Worm (Caenorhabditis elegans) whole organism, young adult: Measurements from ENCODE around the gene dct-7.

Experiments
- B0261.1 ChIP-seq: sonication (generic microtip); optimal IDR thresholded peaks from 2 replicates; lab custom pipeline; 2016; ENCODE audit warnings: mild to moderate bottlenecking, missing genetic modification characterization, moderate library complexity, missing compliant biosample characterization
- F23B12.7 ChIP-seq: sonication (generic microtip); optimal IDR thresholded peaks from 2 replicates; lab custom pipeline; 2017; ENCODE audit warnings: missing genetic modification characterization, mild to moderate bottlenecking, missing compliant biosample characterization, antibody characterized with exemption, moderate library complexity; ENCODE audit not compliant: insufficient read depth
- F37B4.10 ChIP-seq: fragments of 200-800 bp; sonication (Bioruptor generic); IDR thresholded peaks from 2 replicates; pipeline ENCODE4 v1.3.6; 2022; ENCODE audit warnings: missing genetic modification characterization, missing compliant biosample characterization
- F39B2.1 ChIP-seq: fragments of 200-800 bp; sonication (Bioruptor generic); IDR thresholded peaks from 2 replicates; pipeline ENCODE4 v1.3.6; 2022; ENCODE audit warnings: missing genetic modification reagents, missing genetic modification characterization, missing compliant biosample characterization
- F49E8.2 ChIP-seq: sonication (generic microtip); optimal IDR thresholded peaks from 3 replicates; lab custom pipeline; 2017; ENCODE audit warnings: missing genetic modification characterization, mild to moderate bottlenecking, missing compliant biosample characterization, antibody characterized with exemption, moderate library complexity; ENCODE audit not compliant: insufficient read depth
- F57C9.4 ChIP-seq: sonication (generic microtip); optimal IDR thresholded peaks from 2 replicates; lab custom pipeline; 2017; ENCODE audit warnings: mild to moderate bottlenecking, missing genetic modification characterization, missing compliant biosample characterization
- K11D2.4 ChIP-seq: fragments of 200-800 bp; sonication (Bioruptor generic); IDR thresholded peaks from 2 replicates; pipeline ENCODE4 v1.3.6; 2022; ENCODE audit warnings: missing genetic modification reagents, missing genetic modification characterization, missing compliant biosample characterization
- K12H6.12 ChIP-seq: fragments of 200-800 bp; sonication (Bioruptor generic); optimal IDR thresholded peaks from 2 replicates; lab custom pipeline; 2018; ENCODE audit warnings: mild to moderate bottlenecking, missing genetic modification characterization, missing compliant biosample characterization
- T07F8.4 ChIP-seq: sonication (generic microtip); optimal IDR thresholded peaks from 2 replicates; lab custom pipeline; 2016; ENCODE audit warnings: mild to moderate bottlenecking, missing genetic modification characterization, moderate library complexity, missing compliant biosample characterization
- T26A5.8 ChIP-seq: sonication (generic microtip); optimal IDR thresholded peaks from 2 replicates; lab custom pipeline; 2016; ENCODE audit warnings: missing genetic modification characterization, missing compliant biosample characterization
- Y79H2A.3 ChIP-seq: fragments of 200-800 bp; sonication (Bioruptor generic); conservative IDR thresholded peaks from 2 replicates; pipeline ENCODE4 v1.3.6; 2022; ENCODE audit warnings: missing genetic modification reagents, missing genetic modification characterization, missing compliant biosample characterization
- ama-1 ChIP-seq, 3 experiments: fragments of 150-350 bp in 1 of 3; sonication (generic microtip) in 2 of 3; optimal IDR thresholded peaks; 2 replicates each; lab custom pipeline; 2014 to 2018; ENCODE audit warnings: missing biosample characterization in 2 of 3, missing genetic modification characterization in 2 of 3, missing genetic modification reagents in 2 of 3
- athp-1 ChIP-seq: sonication (generic microtip); optimal IDR thresholded peaks from 2 replicates; lab custom pipeline; 2017; ENCODE audit warnings: mild to moderate bottlenecking, missing genetic modification characterization, missing compliant biosample characterization
- bed-1 ChIP-seq: fragments of 200-800 bp; sonication (Bioruptor generic); IDR thresholded peaks from 2 replicates; pipeline ENCODE4 v1.3.6; 2022; ENCODE audit warnings: missing genetic modification reagents, missing genetic modification characterization, missing compliant biosample characterization
- bed-2 ChIP-seq: fragments of 200-800 bp; sonication (Bioruptor generic); IDR thresholded peaks from 2 replicates; pipeline ENCODE4 v1.3.6; 2022; ENCODE audit warnings: missing genetic modification reagents, missing genetic modification characterization, missing compliant biosample characterization
- die-1 ChIP-seq: sonication (generic microtip); optimal IDR thresholded peaks from 2 replicates; lab custom pipeline; 2016; ENCODE audit warnings: missing genotype, mild to moderate bottlenecking, missing genetic modification characterization, missing compliant biosample characterization
- egl-44 ChIP-seq: fragments of 200-800 bp; sonication (Bioruptor generic); IDR thresholded peaks from 2 replicates; pipeline ENCODE4 v1.3.6; 2022; ENCODE audit warnings: missing genetic modification reagents, missing genetic modification characterization, missing compliant biosample characterization
- egrh-3 ChIP-seq: fragments of 200-800 bp; sonication (Bioruptor generic); IDR thresholded peaks from 2 replicates; pipeline ENCODE4 v1.3.6; 2022; ENCODE audit warnings: missing genetic modification reagents, missing genetic modification characterization, missing compliant biosample characterization
- fkh-3 ChIP-seq: sonication (generic microtip); optimal IDR thresholded peaks from 2 replicates; lab custom pipeline; 2016; ENCODE audit warnings: mild to moderate bottlenecking, missing genetic modification characterization, missing compliant biosample characterization
- gei-17 ChIP-seq: fragments of 200-800 bp; sonication (Bioruptor generic); optimal IDR thresholded peaks from 2 replicates; lab custom pipeline; 2018; ENCODE audit warnings: mild to moderate bottlenecking, missing genetic modification characterization, missing compliant biosample characterization
- hlh-26 ChIP-seq: fragments of 200-800 bp; sonication (Bioruptor generic); conservative IDR thresholded peaks from 2 replicates; pipeline ENCODE4 v1.3.6; 2022; ENCODE audit warnings: missing genetic modification reagents, missing genetic modification characterization, missing compliant biosample characterization
- hmg-1.2 ChIP-seq: fragments of 200-800 bp; sonication (Bioruptor generic); IDR thresholded peaks from 2 replicates; pipeline ENCODE4 v1.3.6; 2022; ENCODE audit warnings: missing genetic modification reagents, missing genetic modification characterization, missing compliant biosample characterization
- hmg-20 ChIP-seq: fragments of 200-800 bp; sonication (Bioruptor generic); IDR thresholded peaks from 2 replicates; pipeline ENCODE4 v1.3.6; 2022; ENCODE audit warnings: missing genetic modification reagents, missing genetic modification characterization, missing compliant biosample characterization
- hrde-1 ChIP-seq: sonication (generic microtip); optimal IDR thresholded peaks from 2 replicates; lab custom pipeline; 2016; ENCODE audit warnings: missing genetic modification characterization, mild to moderate bottlenecking, missing compliant biosample characterization, moderate library complexity, missing genotype, missing genetic modification reagents, borderline replicate concordance
- let-526 ChIP-seq: fragments of 200-800 bp; sonication (Bioruptor generic); IDR thresholded peaks from 2 replicates; pipeline ENCODE4 v1.3.6; 2022; ENCODE audit warnings: missing genetic modification reagents, missing genetic modification characterization, missing compliant biosample characterization
- lin-35 ChIP-seq, 3 experiments: fragments of 150-350 bp in 2 of 3; sonication (generic microtip) in 1 of 3; optimal IDR thresholded peaks; 2 replicates each; lab custom pipeline; 2014 to 2018; ENCODE audit warnings: missing biosample characterization in 3 of 3, missing genetic modification characterization in 3 of 3, missing genetic modification reagents in 3 of 3
- lin-40 ChIP-seq: sonication (generic microtip); optimal IDR thresholded peaks from 2 replicates; lab custom pipeline; 2016; ENCODE audit warnings: missing genetic modification characterization, mild to moderate bottlenecking, missing compliant biosample characterization, missing genotype, missing genetic modification reagents
- mes-4 ChIP-seq: sonication (generic microtip); optimal IDR thresholded peaks from 2 replicates; lab custom pipeline; 2016; ENCODE audit warnings: missing genotype, missing genetic modification characterization, missing compliant biosample characterization
- mxl-1 ChIP-seq: sonication (generic microtip); optimal IDR thresholded peaks from 2 replicates; lab custom pipeline; 2016; ENCODE audit warnings: missing genetic modification characterization, missing compliant biosample characterization
- nhr-27 ChIP-seq: fragments of 200-800 bp; sonication (Bioruptor generic); optimal IDR thresholded peaks from 2 replicates; lab custom pipeline; 2018; ENCODE audit warnings: mild to moderate bottlenecking, missing genetic modification characterization, moderate library complexity, missing compliant biosample characterization
- nhr-90 ChIP-seq: sonication (generic microtip); optimal IDR thresholded peaks from 2 replicates; lab custom pipeline; 2016; ENCODE audit warnings: missing genotype, mild to moderate bottlenecking, missing genetic modification characterization, missing compliant biosample characterization
- rec-8 ChIP-seq, 2 experiments: sonication (generic microtip); optimal IDR thresholded peaks; 2 replicates each; lab custom pipeline; 2016; ENCODE audit warnings: mild to moderate bottlenecking in 2 of 2, missing genetic modification characterization in 2 of 2, missing genetic modification reagents in 2 of 2, missing genotype in 2 of 2, missing biosample characterization in 1 of 2, missing compliant biosample characterization in 1 of 2, moderate library complexity in 1 of 2
- sea-2 ChIP-seq: fragments of 200-800 bp; sonication (Bioruptor generic); IDR thresholded peaks from 2 replicates; pipeline ENCODE4 v1.3.6; 2022; ENCODE audit warnings: missing genetic modification characterization, missing compliant biosample characterization
- tbp1 ChIP-seq: fragments of 200-800 bp; sonication (Bioruptor generic); optimal IDR thresholded peaks from 2 replicates; lab custom pipeline; 2018; ENCODE audit warnings: mild to moderate bottlenecking, missing genetic modification characterization, missing compliant biosample characterization
- tbx-9 ChIP-seq: sonication (generic microtip); optimal IDR thresholded peaks from 2 replicates; lab custom pipeline; 2016; ENCODE audit warnings: borderline replicate concordance, missing genetic modification characterization, inconsistent platforms, missing compliant biosample characterization
- unc-130 ChIP-seq: sonication (generic microtip); optimal IDR thresholded peaks from 2 replicates; lab custom pipeline; 2016; ENCODE audit warnings: missing genetic modification reagents, missing genetic modification characterization, missing compliant biosample characterization
- unc-62 ChIP-seq: fragments of 150-350 bp; optimal IDR thresholded peaks from 2 replicates; lab custom pipeline; 2014; ENCODE audit warnings: missing biosample characterization, missing genetic modification reagents, missing genetic modification characterization
- xnd-1 ChIP-seq: sonication (generic microtip); optimal IDR thresholded peaks from 2 replicates; lab custom pipeline; 2016; ENCODE audit warnings: missing genotype, missing genetic modification reagents, missing genetic modification characterization, missing compliant biosample characterization
- zim-3 ChIP-seq: sonication (generic microtip); optimal IDR thresholded peaks from 2 replicates; lab custom pipeline; 2017; ENCODE audit warnings: mild to moderate bottlenecking, missing genetic modification characterization, moderate library complexity, missing compliant biosample characterization
- ztf-22 ChIP-seq: fragments of 200-800 bp; sonication (Bioruptor generic); optimal IDR thresholded peaks from 2 replicates; lab custom pipeline; 2018; ENCODE audit warnings: mild to moderate bottlenecking, missing genetic modification characterization, moderate library complexity, missing compliant biosample characterization
- ztf-28 ChIP-seq: fragments of 200-800 bp; sonication (Bioruptor generic); IDR thresholded peaks from 2 replicates; pipeline ENCODE4 v1.3.6; 2022; ENCODE audit warnings: missing genetic modification reagents, missing genetic modification characterization, missing compliant biosample characterization

The dct-7 gene

DNA sequence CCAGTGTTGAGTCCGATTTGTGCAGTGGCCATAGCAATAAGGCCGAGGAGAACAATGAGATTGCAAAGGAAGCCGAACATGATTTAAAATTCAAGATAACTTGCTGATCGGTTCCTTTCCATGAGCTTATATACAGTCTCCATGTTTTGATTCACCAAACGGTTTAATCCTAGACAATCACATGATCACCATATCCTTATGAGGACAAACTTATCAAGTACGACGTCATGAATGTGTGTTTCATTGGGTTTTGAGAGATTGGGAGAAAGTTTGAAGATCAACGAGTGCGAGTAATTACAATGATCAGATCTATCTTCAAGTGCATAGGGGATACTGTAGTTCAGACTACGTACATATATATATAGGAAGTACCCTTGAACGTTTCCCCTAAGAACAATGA, at the start of gene dct-7:
TSS of gene dct-7 (minus strand) at position 101 of the 400 bp plus-strand sequence.
- TF ChIP-seq F57C9.4 (tag; lab: Kevin White, UChicago), result no peak
- TF ChIP-seq K12H6.12 (tag; lab: Kevin White, UChicago), result no peak
- no peak for TF ChIP-seq hmg-1.2 (GFP tag; lab: Robert Waterston, UW)
- no peak for TF ChIP-seq let-526 (GFP tag; lab: Robert Waterston, UW)
- TF ChIP-seq unc-62 (GFP tag; lab: Kevin White, UChicago), result no peak
- TF ChIP-seq F37B4.10 (GFP tag; lab: Robert Waterston, UW), result no peak
- TF ChIP-seq egl-44 (GFP tag; lab: Robert Waterston, UW), result no peak
- TF ChIP-seq F39B2.1, result no peak
- no peak for TF ChIP-seq sea-2 (GFP tag; lab: Robert Waterston, UW)
- no peak for TF ChIP-seq T26A5.8 (tag; lab: Kevin White, UChicago)
- no peak for TF ChIP-seq tbp1 (GFP tag; lab: Kevin White, UChicago)
- no peak for TF ChIP-seq ama-1 (optimal IDR thresholded peaks at IDR 0.05; lab: Kevin White, UChicago)
- TF ChIP-seq ama-1 (GFP tag; optimal IDR thresholded peaks at IDR 0.05; lab: Kevin White, UChicago), result no peak
- TF ChIP-seq F23B12.7 (tag; lab: Kevin White, UChicago), result no peak
- TF ChIP-seq mxl-1 (tag; lab: Kevin White, UChicago), result no peak
- no peak for TF ChIP-seq die-1
- no peak for TF ChIP-seq hlh-26
- no peak for TF ChIP-seq F49E8.2 (tag; lab: Kevin White, UChicago)
- no peak for TF ChIP-seq T07F8.4 (tag; lab: Kevin White, UChicago)
- no peak for TF ChIP-seq athp-1

DNA sequence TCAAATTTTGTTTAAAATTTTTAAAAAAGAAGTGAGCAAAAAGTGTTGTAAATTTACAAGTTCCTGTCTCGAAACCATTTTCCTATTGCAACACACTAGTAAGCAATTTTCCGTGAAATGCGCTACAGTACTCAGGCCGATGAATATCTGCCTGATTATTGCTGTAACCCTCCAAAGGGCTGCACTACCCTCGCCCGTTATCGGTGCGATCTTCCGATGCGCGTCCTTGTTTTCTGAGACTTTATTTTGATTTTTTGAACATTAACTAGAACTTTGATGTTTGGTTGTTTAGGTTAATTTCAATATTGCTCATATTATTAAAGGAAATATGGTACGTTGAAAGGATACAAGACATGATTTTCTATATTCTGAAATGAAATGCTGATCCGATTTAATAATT, 47.8 kb upstream of the dct-7 start:
- TF ChIP-seq K11D2.4 (GFP tag; lab: Robert Waterston, UW) (no peak), gei-17 (GFP tag; lab: Kevin White, UChicago) (no peak), nhr-90 (no peak), lin-35 (GFP tag; optimal IDR thresholded peaks at IDR 0.05; lab: Kevin White, UChicago) (no peak), ztf-28 (GFP tag; lab: Robert Waterston, UW) (no peak), bed-2 (GFP tag; lab: Robert Waterston, UW) (no peak), bed-1 (GFP tag; lab: Robert Waterston, UW) (no peak), xnd-1 (no peak), lin-40 (no peak)

- no peak for TF ChIP-seq nhr-27
- TF ChIP-seq Y79H2A.3 (GFP tag; lab: Robert Waterston, UW), result no peak
- no peak for TF ChIP-seq ztf-22
- no peak for TF ChIP-seq hrde-1 (tag; lab: Kevin White, UChicago)
- TF ChIP-seq K12H6.12 (tag; lab: Kevin White, UChicago), result no peak
- no peak for TF ChIP-seq rec-8 (tag; optimal IDR thresholded peaks at IDR 0.05; lab: Kevin White, UChicago)
- no peak for TF ChIP-seq unc-130 (GFP tag; lab: Kevin White, UChicago)
- TF ChIP-seq sea-2 (GFP tag; lab: Robert Waterston, UW), result no peak
- TF ChIP-seq F57C9.4 (tag; lab: Kevin White, UChicago), result no peak
- TF ChIP-seq hmg-20 (GFP tag; lab: Robert Waterston, UW), result no peak
- no peak for TF ChIP-seq egrh-3
- TF ChIP-seq zim-3 (tag; lab: Kevin White, UChicago), result no peak
- no peak for TF ChIP-seq T26A5.8 (tag; lab: Kevin White, UChicago)
- no peak for TF ChIP-seq B0261.1 (tag; lab: Kevin White, UChicago)
- no peak for TF ChIP-seq mes-4 (tag; lab: Kevin White, UChicago)
- TF ChIP-seq tbx-9 (tag; lab: Kevin White, UChicago), result no peak
- no peak for TF ChIP-seq fkh-3 (tag; lab: Kevin White, UChicago)
These were observed 45.9 kb upstream of the dct-7 start, which contains the start of the genes W03B1.3 and oac-51 for ce11 chrIV:4336139-4336851. Gene W03B1.3, minus strand, starts transcription at chrIV:4336239. Gene oac-51, plus strand, starts transcription at chrIV:4336801.
